Worm (Caenorhabditis elegans) whole organism, mixed stage, embryonic: ENCODE data around the gene srd-70.

Source experiments
- M03D4.4 ChIP-seq: sonication (generic microtip); optimal IDR thresholded peaks from 2 replicates; lab custom pipeline; 2017; ENCODE audit warnings: mild to moderate bottlenecking, missing genetic modification characterization, missing compliant biosample characterization
- elt-1 ChIP-seq: sonication (generic microtip); optimal IDR thresholded peaks from 2 replicates; lab custom pipeline; 2017; ENCODE audit warnings: missing genetic modification characterization, mild to moderate bottlenecking, missing compliant biosample characterization, antibody characterized with exemption, moderate library complexity, borderline replicate concordance; ENCODE audit not compliant: insufficient read depth
- flh-1 ChIP-seq: fragments of 200-800 bp; sonication (Bioruptor generic); optimal IDR thresholded peaks from 2 replicates; lab custom pipeline; 2018; ENCODE audit warnings: mild to moderate bottlenecking, missing genetic modification characterization, moderate library complexity, missing compliant biosample characterization
- hlh-1 ChIP-seq: fragments of 150-350 bp; optimal IDR thresholded peaks from 2 replicates; lab custom pipeline; 2014; ENCODE audit warnings: missing biosample characterization, missing genetic modification reagents, missing genetic modification characterization
- snpc-4 ChIP-seq: fragments of 150-350 bp; optimal IDR thresholded peaks from 2 replicates; lab custom pipeline; 2014; ENCODE audit warnings: missing biosample characterization, missing genetic modification characterization

DNA sequence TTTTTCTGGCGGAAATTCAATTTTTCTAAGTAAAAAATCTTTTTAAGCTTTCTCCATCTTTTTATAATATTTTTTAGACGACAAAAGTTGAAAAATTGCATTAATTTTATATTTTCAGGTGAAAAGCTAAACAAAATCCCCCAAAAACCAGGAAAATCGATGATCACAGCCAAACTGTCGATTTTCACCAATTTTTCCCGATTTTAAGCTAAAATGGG lies 28.8 kb upstream of the srd-70 start, which contains the start of the genes fce-2 and F48F5.8:
- TF ChIP-seq M03D4.4 (tag; lab: Kevin White, UChicago), result no peak
- TF ChIP-seq elt-1 (tag; lab: Kevin White, UChicago), result no peak
- no peak for TF ChIP-seq flh-1 (GFP tag; lab: Kevin White, UChicago)
- no peak for TF ChIP-seq snpc-4 (tag; lab: Kevin White, UChicago)
- no peak for TF ChIP-seq hlh-1 (tag; lab: Kevin White, UChicago)
